Worm (Caenorhabditis elegans): ENCODE data around the gene dec-7.

ce11 chrIII:9927378-9927777, 4.8 kb upstream of the dec-7 start, which contains the start of gene ttr-2:
- TF ChIP-seq tab-1 (GFP tag; IDR thresholded peaks at IDR 0.05) (no peak), med-1 (GFP tag; optimal IDR thresholded peaks at IDR 0.05; ENCODE audit: insufficient read depth) (no peak), ztf-29 (GFP tag; IDR thresholded peaks at IDR 0.05) (no peak), cog-1 (tag; optimal IDR thresholded peaks at IDR 0.05) (no peak), ref-1 (GFP tag; conservative IDR thresholded peaks at IDR 0.05) (no peak), ztf-23 (GFP tag; IDR thresholded peaks at IDR 0.05) (no peak), klf-2 (GFP tag; conservative IDR thresholded peaks at IDR 0.05) (no peak), flt-1 (GFP tag; IDR thresholded peaks at IDR 0.05) (no peak)

All from whole organism, midembryonic.